Fruit fly (Drosophila melanogaster): ENCODE measurements around the gene CG17154.

DNA sequence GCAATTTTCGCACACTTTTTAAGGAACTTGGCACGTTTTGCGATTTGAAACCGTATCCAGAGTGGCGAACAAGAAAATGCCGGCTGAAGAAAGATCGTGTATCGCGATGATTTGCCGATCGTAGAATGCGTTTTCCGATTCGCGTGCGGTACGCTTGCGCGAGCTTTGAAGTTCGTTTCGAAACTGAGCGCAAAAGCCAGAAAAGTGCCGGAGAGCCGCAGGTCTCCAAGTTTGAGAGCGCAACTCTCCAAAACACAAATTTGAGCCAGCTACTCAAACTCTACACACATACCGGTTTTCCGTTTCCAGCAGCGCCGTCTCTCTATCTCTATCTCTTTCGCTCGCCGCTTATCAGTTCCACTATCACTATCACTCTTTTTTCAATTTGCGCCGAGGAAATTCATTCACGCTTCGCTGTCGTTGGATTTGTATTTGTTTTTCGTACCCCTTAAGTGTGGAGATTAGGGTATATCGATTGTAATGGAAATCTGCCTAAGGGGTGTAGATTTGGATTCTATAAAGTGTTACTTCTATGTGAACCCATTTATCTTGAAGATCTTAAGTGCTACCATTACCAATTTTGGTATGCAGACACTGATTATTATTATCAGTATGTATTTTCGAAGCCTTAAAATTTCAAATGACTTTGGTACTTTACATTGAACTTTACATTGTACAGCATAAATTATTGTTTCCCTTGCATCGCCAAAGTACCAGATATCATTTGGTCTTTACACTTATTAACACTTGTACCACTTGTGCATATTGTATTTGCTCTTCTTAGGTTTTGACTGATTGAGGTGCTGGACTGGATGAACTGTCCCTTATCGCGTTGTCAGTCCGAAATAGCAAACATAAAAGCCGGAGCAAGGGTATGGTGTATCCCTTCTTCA is 31.9 kb upstream of the CG17154 start:
- TF ChIP-seq EcR (GFP tag; optimal IDR thresholded peaks at IDR 0.05) (no peak), Dll (optimal IDR thresholded peaks at IDR 0.05) (peak; percentile 60)
